Fruit fly (Drosophila melanogaster) whole organism, embryonic: Measurements from ENCODE around the gene mRpS2.

ENCODE experiments used
- Aef1 ChIP-seq: fragments of 200-800 bp; sonication (Bioruptor generic); IDR thresholded peaks from 3 replicates; pipeline ENCODE4 v1.3.6; 2022; ENCODE audit warnings: missing biosample characterization, missing genetic modification characterization
- Bgb ChIP-seq: fragments of 200-800 bp; sonication (Bioruptor generic); IDR thresholded peaks from 2 replicates; pipeline ENCODE4 v1.3.6; 2022; ENCODE audit warnings: missing biosample characterization, missing genetic modification characterization; ENCODE audit not compliant: partially characterized antibody
- CG10209 ChIP-seq: fragments of 200-800 bp; sonication (Bioruptor generic); optimal IDR thresholded peaks from 3 replicates; lab custom pipeline; 2017; ENCODE audit warnings: missing biosample characterization, mild to moderate bottlenecking, missing genetic modification characterization, missing genetic modification reagents
- CG10267 ChIP-seq: fragments of 200-800 bp; sonication (Bioruptor generic); optimal IDR thresholded peaks from 2 replicates; lab custom pipeline; 2018; ENCODE audit warnings: missing biosample characterization, mild to moderate bottlenecking, missing genetic modification characterization, moderate library complexity
- CG10543 ChIP-seq: fragments of 200-800 bp; sonication (Bioruptor generic); optimal IDR thresholded peaks from 3 replicates; lab custom pipeline; 2017; ENCODE audit warnings: missing biosample characterization, mild to moderate bottlenecking, missing genetic modification characterization, moderate library complexity
- CG12236 ChIP-seq: fragments of 200-800 bp; sonication (Bioruptor generic); optimal IDR thresholded peaks from 2 replicates; lab custom pipeline; 2016; ENCODE audit warnings: missing biosample characterization, missing genetic modification characterization
- CG12942 ChIP-seq: fragments of 200-800 bp; sonication (Bioruptor generic); optimal IDR thresholded peaks from 3 replicates; lab custom pipeline; 2016; ENCODE audit warnings: missing biosample characterization, missing genetic modification characterization
- CG15269 ChIP-seq: fragments of 200-800 bp; sonication (Bioruptor generic); optimal IDR thresholded peaks from 2 replicates; lab custom pipeline; 2018; ENCODE audit warnings: missing biosample characterization, mild to moderate bottlenecking, missing genetic modification characterization, moderate library complexity
- CG16779 ChIP-seq: fragments of 200-800 bp; sonication (Bioruptor generic); IDR thresholded peaks from 2 replicates; pipeline ENCODE4 v1.3.6; 2022; ENCODE audit warnings: missing biosample characterization, missing genetic modification characterization
- CG18011 ChIP-seq: fragments of 200-800 bp; sonication (Bioruptor generic); optimal IDR thresholded peaks from 2 replicates; lab custom pipeline; 2017; ENCODE audit warnings: missing biosample characterization, missing genetic modification characterization, mild to moderate bottlenecking, moderate library complexity, missing genotype
- CG2116 ChIP-seq: fragments of 200-800 bp; sonication (Bioruptor generic); optimal IDR thresholded peaks from 3 replicates; lab custom pipeline; 2018; ENCODE audit warnings: missing biosample characterization, mild to moderate bottlenecking, missing genetic modification characterization
- CG31441 ChIP-seq: fragments of 200-800 bp; sonication (Bioruptor generic); IDR thresholded peaks from 2 replicates; pipeline ENCODE4 v1.3.6; 2022; ENCODE audit warnings: missing biosample characterization, missing genetic modification characterization
- CG32767 ChIP-seq: fragments of 200-800 bp; sonication (Bioruptor generic); IDR thresholded peaks from 2 replicates; pipeline ENCODE4 v1.3.6; 2022; ENCODE audit warnings: missing biosample characterization, missing genetic modification characterization
- CG4328 ChIP-seq: fragments of 200-800 bp; sonication (Bioruptor generic); optimal IDR thresholded peaks from 3 replicates; lab custom pipeline; 2017; ENCODE audit warnings: missing biosample characterization, missing genetic modification reagents, missing genetic modification characterization
- CG4360 ChIP-seq: fragments of 200-800 bp; sonication (Bioruptor generic); IDR thresholded peaks from 2 replicates; pipeline ENCODE4 v1.3.6; 2022; ENCODE audit warnings: missing biosample characterization, missing genetic modification characterization
- CG4707 ChIP-seq: fragments of 200-800 bp; sonication (Bioruptor generic); optimal IDR thresholded peaks from 2 replicates; lab custom pipeline; 2018; ENCODE audit warnings: missing biosample characterization, mild to moderate bottlenecking, missing genetic modification characterization, moderate library complexity
- CG5245 ChIP-seq: fragments of 200-800 bp; sonication (Bioruptor generic); optimal IDR thresholded peaks from 3 replicates; lab custom pipeline; 2016; ENCODE audit warnings: missing biosample characterization, missing genetic modification characterization
- CG7987 ChIP-seq: fragments of 200-800 bp; sonication (Bioruptor generic); optimal IDR thresholded peaks from 2 replicates; lab custom pipeline; 2018; ENCODE audit warnings: missing biosample characterization, mild to moderate bottlenecking, missing genetic modification characterization, moderate library complexity
- CG8478 ChIP-seq: fragments of >200 bp; optimal IDR thresholded peaks from 2 replicates; lab custom pipeline; 2018
- CG8924 ChIP-seq: fragments of 200-800 bp; optimal IDR thresholded peaks from 3 replicates; lab custom pipeline; 2019; ENCODE audit warnings: missing biosample characterization, mild to moderate bottlenecking, missing genetic modification characterization, moderate library complexity
- CG9727 ChIP-seq: fragments of 200-800 bp; sonication (Bioruptor generic); optimal IDR thresholded peaks from 3 replicates; lab custom pipeline; 2017; ENCODE audit warnings: missing biosample characterization, mild to moderate bottlenecking, missing genetic modification characterization
- D19A ChIP-seq: fragments of 200-800 bp; optimal IDR thresholded peaks from 3 replicates; lab custom pipeline; 2019; ENCODE audit warnings: missing biosample characterization, mild to moderate bottlenecking, missing genetic modification characterization, moderate library complexity
- Doc3 ChIP-seq: fragments of 200-800 bp; sonication (Bioruptor generic); IDR thresholded peaks from 3 replicates; pipeline ENCODE4 v1.3.6; 2022; ENCODE audit warnings: missing biosample characterization, missing genetic modification characterization; ENCODE audit not compliant: partially characterized antibody
- Elba2 ChIP-seq: fragments of 200-800 bp; sonication (Bioruptor generic); optimal IDR thresholded peaks from 3 replicates; lab custom pipeline; 2016; ENCODE audit warnings: missing biosample characterization, missing genetic modification characterization
- Ets65A ChIP-seq: fragments of 200-800 bp; sonication (Bioruptor generic); peaks from one replicate; lab custom pipeline; 2016; ENCODE audit warnings: missing biosample characterization, missing genetic modification characterization
- Ets97D ChIP-seq: fragments of 200-800 bp; sonication (Bioruptor generic); optimal IDR thresholded peaks from 3 replicates; lab custom pipeline; 2016; ENCODE audit warnings: missing biosample characterization, missing genetic modification characterization
- Kr ChIP-seq: fragments of 200-800 bp; sonication (Bioruptor generic); optimal IDR thresholded peaks from 2 replicates; lab custom pipeline; 2017; ENCODE audit warnings: missing biosample characterization, mild to moderate bottlenecking, missing genetic modification characterization
- Meics ChIP-seq: fragments of 200-800 bp; sonication (Bioruptor generic); optimal IDR thresholded peaks from 2 replicates; lab custom pipeline; 2017; ENCODE audit warnings: missing biosample characterization, mild to moderate bottlenecking, missing genetic modification characterization
- Sry-β ChIP-seq: fragments of 200-800 bp; sonication (Bioruptor generic); optimal IDR thresholded peaks from 2 replicates; lab custom pipeline; 2018; ENCODE audit warnings: missing biosample characterization, mild to moderate bottlenecking, missing genetic modification characterization, moderate library complexity
- ato ChIP-seq: fragments of 200-800 bp; sonication (Bioruptor generic); IDR thresholded peaks from 2 replicates; pipeline ENCODE4 v1.3.6; 2022; ENCODE audit warnings: missing biosample characterization, missing genetic modification characterization; ENCODE audit not compliant: partially characterized antibody
- btn ChIP-seq: fragments of 200-800 bp; sonication (Bioruptor generic); optimal IDR thresholded peaks from 2 replicates; lab custom pipeline; 2016; ENCODE audit warnings: missing biosample characterization, missing genetic modification characterization
- cato ChIP-seq: fragments of 200-800 bp; sonication (Bioruptor generic); optimal IDR thresholded peaks from 2 replicates; lab custom pipeline; 2016; ENCODE audit warnings: missing biosample characterization, missing genetic modification characterization, borderline replicate concordance
- caup ChIP-seq: fragments of 200-800 bp; sonication (Bioruptor generic); optimal IDR thresholded peaks from 3 replicates; lab custom pipeline; 2017; ENCODE audit warnings: missing biosample characterization, mild to moderate bottlenecking, missing genetic modification characterization, moderate library complexity; ENCODE audit not compliant: severe bottlenecking
- dimm ChIP-seq: fragments of 200-800 bp; sonication (Bioruptor generic); IDR thresholded peaks from 2 replicates; pipeline ENCODE4 v1.3.6; 2022; ENCODE audit warnings: missing biosample characterization, missing genetic modification characterization
- disco-r ChIP-seq: fragments of 200-800 bp; sonication (Bioruptor generic); optimal IDR thresholded peaks from 2 replicates; lab custom pipeline; 2016; ENCODE audit warnings: missing biosample characterization, missing genetic modification characterization
- esg ChIP-seq: fragments of 200-800 bp; sonication (Bioruptor generic); conservative IDR thresholded peaks from 2 replicates; pipeline ENCODE4 v1.3.6; 2022; ENCODE audit warnings: missing biosample characterization, missing genetic modification characterization
- ftz-f1 ChIP-seq: fragments of 200-800 bp; sonication (Bioruptor generic); optimal IDR thresholded peaks from 2 replicates; lab custom pipeline; 2016; ENCODE audit warnings: missing biosample characterization, missing genetic modification characterization
- gcm2 ChIP-seq: fragments of 200-800 bp; sonication (Bioruptor generic); optimal IDR thresholded peaks from 2 replicates; lab custom pipeline; 2016; ENCODE audit warnings: missing biosample characterization, missing genetic modification characterization
- grau ChIP-seq: fragments of 200-800 bp; optimal IDR thresholded peaks from 3 replicates; lab custom pipeline; 2019; ENCODE audit warnings: missing biosample characterization, mild to moderate bottlenecking, missing genetic modification characterization, moderate library complexity
- mirr ChIP-seq: fragments of 200-800 bp; sonication (Bioruptor generic); optimal IDR thresholded peaks from 3 replicates; lab custom pipeline; 2018; ENCODE audit warnings: missing biosample characterization, mild to moderate bottlenecking, missing genetic modification characterization
- nom ChIP-seq: fragments of 200-800 bp; sonication (Bioruptor generic); optimal IDR thresholded peaks from 2 replicates; lab custom pipeline; 2017; ENCODE audit warnings: missing biosample characterization, missing genetic modification characterization, mild to moderate bottlenecking, moderate library complexity, missing genetic modification reagents
- oc ChIP-seq: fragments of 200-800 bp; sonication (Bioruptor generic); optimal IDR thresholded peaks from 2 replicates; lab custom pipeline; 2018; ENCODE audit warnings: missing biosample characterization, mild to moderate bottlenecking, missing genetic modification characterization, moderate library complexity
- onecut ChIP-seq: fragments of 200-800 bp; sonication (Bioruptor generic); IDR thresholded peaks from 2 replicates; pipeline ENCODE4 v1.3.6; 2022; ENCODE audit warnings: missing biosample characterization, missing genetic modification characterization
- otp ChIP-seq: fragments of 200-800 bp; sonication (Bioruptor generic); IDR thresholded peaks from 3 replicates; pipeline ENCODE4, ENCODE4 v1.3.6; 2022; ENCODE audit warnings: missing biosample characterization, missing genetic modification characterization
- pnt ChIP-seq: fragments of 200-800 bp; sonication (Bioruptor generic); optimal IDR thresholded peaks from 3 replicates; lab custom pipeline; 2016; ENCODE audit warnings: missing biosample characterization, missing genetic modification characterization
- pum ChIP-seq: fragments of 200-800 bp; sonication (Bioruptor generic); optimal IDR thresholded peaks from 2 replicates; lab custom pipeline; 2016; ENCODE audit warnings: missing biosample characterization, missing genetic modification characterization
- sqz ChIP-seq: fragments of 200-800 bp; sonication (Bioruptor generic); optimal IDR thresholded peaks from 3 replicates; lab custom pipeline; 2018; ENCODE audit warnings: missing biosample characterization, mild to moderate bottlenecking, missing genetic modification characterization
- tna ChIP-seq: fragments of 200-800 bp; sonication (Bioruptor generic); IDR thresholded peaks from 2 replicates; pipeline ENCODE4 v1.3.6; 2022; ENCODE audit warnings: missing biosample characterization, missing genetic modification characterization; ENCODE audit not compliant: partially characterized antibody
- unc-4 ChIP-seq: fragments of 200-800 bp; sonication (Bioruptor generic); IDR thresholded peaks from 2 replicates; pipeline ENCODE4 v1.3.6; 2022; ENCODE audit warnings: missing biosample characterization, missing genetic modification characterization; ENCODE audit not compliant: partially characterized antibody
- vnd ChIP-seq: fragments of 200-800 bp; sonication (Bioruptor generic); IDR thresholded peaks from 3 replicates; pipeline ENCODE4 v1.3.6; 2022; ENCODE audit warnings: missing biosample characterization, missing genetic modification characterization; ENCODE audit not compliant: partially characterized antibody
- wdn ChIP-seq: fragments of 200-800 bp; sonication (Bioruptor generic); IDR thresholded peaks from 2 replicates; pipeline ENCODE4 v1.3.6; 2022; ENCODE audit warnings: missing biosample characterization, missing genetic modification characterization

Gene mRpS2

dm6 chr2L:4883023-4883392 lies 32.8 kb upstream of the mRpS2 start, which contains the start of the genes Cf2 and CG3008 (continued):
- TF ChIP-seq CG12236 (GFP tag; lab: Kevin White, UChicago) (no peak), Meics (GFP tag; lab: Kevin White, UChicago) (no peak), CG9727 (GFP tag; lab: Kevin White, UChicago) (no peak), vnd (peak; percentile 82), CG16779 (GFP tag; lab: Robert Waterston, UW) (no peak), CG31441 (GFP tag; lab: Robert Waterston, UW) (no peak), Bgb (GFP tag; lab: Robert Waterston, UW) (peak; percentile 87), caup (GFP tag; lab: Kevin White, UChicago) (no peak), disco-r (GFP tag; lab: Kevin White, UChicago) (no peak), D19A (tag; lab: Kevin White, UChicago) (no peak), ato (GFP tag; lab: Robert Waterston, UW) (peak; percentile 60), Ets65A (peak; percentile 66), CG10543 (no peak), pum (GFP tag; lab: Kevin White, UChicago) (no peak), Elba2 (peak; percentile 45), CG10209 (GFP tag; lab: Kevin White, UChicago) (no peak), Sry-β (no peak), CG2116 (peak; percentile 87), onecut (GFP tag; lab: Robert Waterston, UW) (no peak), sqz (GFP tag; lab: Kevin White, UChicago) (no peak), otp (no peak), CG4328 (GFP tag; lab: Kevin White, UChicago) (no peak), oc (tag; lab: Kevin White, UChicago) (no peak), CG12942 (GFP tag; lab: Kevin White, UChicago) (no peak), CG32767 (no peak), ftz-f1 (peak; percentile 35), CG4707 (GFP tag; lab: Kevin White, UChicago) (no peak), gcm2 (GFP tag; lab: Kevin White, UChicago) (no peak), CG4360 (GFP tag; lab: Robert Waterston, UW) (peak; percentile 60; the same call in 1 of the 2 replicates), CG10267 (tag; lab: Kevin White, UChicago) (peak; percentile 64), unc-4 (GFP tag; lab: Robert Waterston, UW) (peak; percentile 88), CG18011 (GFP tag; lab: Kevin White, UChicago) (no peak), CG5245 (GFP tag; lab: Kevin White, UChicago) (no peak), cato (GFP tag; lab: Kevin White, UChicago) (no peak), dimm (GFP tag; lab: Robert Waterston, UW) (no peak), pnt (no peak), CG7987 (GFP tag; lab: Kevin White, UChicago) (no peak), CG8924 (tag; lab: Kevin White, UChicago) (peak; percentile 64), Aef1 (peak; percentile 16; the same call in 1 of the 3 replicates), CG15269 (tag; lab: Kevin White, UChicago) (no peak), mirr (GFP tag; lab: Kevin White, UChicago) (no peak), wdn (GFP tag; lab: Robert Waterston, UW) (no peak), Kr (GFP tag; lab: Kevin White, UChicago) (no peak), Doc3 (GFP tag; lab: Robert Waterston, UW) (peak; percentile 79), nom (GFP tag; lab: Kevin White, UChicago) (no peak), tna (GFP tag; lab: Robert Waterston, UW) (peak; percentile 70; the same call in 1 of the 2 replicates), esg (GFP tag; lab: Robert Waterston, UW) (no peak), btn (no peak), Ets97D (peak; percentile 72), grau (tag; lab: Kevin White, UChicago) (no peak), CG8478 (lab: Kevin White, UChicago) (no peak)
